Fruit fly (Drosophila melanogaster): ENCODE data around the gene ymp.

- no peak for TF ChIP-seq h (optimal IDR thresholded peaks at IDR 0.05)
- TF ChIP-seq psq (optimal IDR thresholded peaks at IDR 0.05), result no peak
These were observed 25.8 kb downstream of the ymp start, which contains the start of gene CG4582 for dm6 chr3R:25583079-25583478.

Data from Kc167 (cell line).